Worm (Caenorhabditis elegans): ENCODE data around the gene sec-3.

The sec-3 gene

DNA sequence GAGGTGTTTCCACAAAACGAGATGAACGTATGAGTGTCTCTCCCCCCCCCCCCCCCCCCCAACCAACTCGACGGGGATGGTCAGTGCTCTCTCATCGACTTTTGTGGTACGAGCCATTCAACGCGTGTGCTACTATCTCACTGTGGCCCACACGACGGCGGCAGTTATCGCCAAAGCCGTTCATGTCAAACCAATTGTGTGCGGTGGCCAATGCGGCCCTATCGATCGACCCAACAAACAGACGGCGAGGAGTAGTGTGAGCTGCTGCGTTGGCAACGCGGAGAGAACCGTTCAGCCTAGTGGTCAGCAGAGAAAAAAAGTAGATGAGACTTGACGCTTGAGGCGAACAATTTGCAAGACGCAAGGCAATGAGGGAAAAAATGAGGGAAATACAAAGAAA lies 3.2 kb upstream of the sec-3 start (continued):
- TF ChIP-seq lir-3 (tag; optimal IDR thresholded peaks at IDR 0.05), result no peak
- TF ChIP-seq dpl-1 (GFP tag; optimal IDR thresholded peaks at IDR 0.05), result no peak
- peak; percentile 39 for TF ChIP-seq mxl-3 (GFP tag; optimal IDR thresholded peaks at IDR 0.05)
- TF ChIP-seq gei-8 (GFP tag; optimal IDR thresholded peaks at IDR 0.05), result no peak
- no peak for TF ChIP-seq lin-15B (tag; optimal IDR thresholded peaks at IDR 0.05)
- no peak for TF ChIP-seq Y48G9A.11 (GFP tag; IDR thresholded peaks at IDR 0.05)
- TF ChIP-seq Y105C5A.15 (GFP tag; IDR thresholded peaks at IDR 0.05), result no peak
- TF ChIP-seq Y75B8A.6 (GFP tag; IDR thresholded peaks at IDR 0.05), result no peak
- TF ChIP-seq daf-12 (tag; optimal IDR thresholded peaks at IDR 0.05), result no peak
- TF ChIP-seq ceh-32 (tag; optimal IDR thresholded peaks at IDR 0.05; ENCODE audit: poor library complexity), result no peak
- 0 out of 2 replicates have a peak, but pooled peaks have one; percentile 7 for TF ChIP-seq php-3 (GFP tag; IDR thresholded peaks at IDR 0.05)
- TF ChIP-seq unc-62 (GFP tag; optimal IDR thresholded peaks at IDR 0.05 in 1 of 2), result no peak
- no peak for TF ChIP-seq unc-62 (tag; optimal IDR thresholded peaks at IDR 0.05)
- no peak for TF ChIP-seq ceh-62 (tag; optimal IDR thresholded peaks at IDR 0.05)
- TF ChIP-seq madf-5 (GFP tag; IDR thresholded peaks at IDR 0.05), result no peak
- no peak for TF ChIP-seq ceh-44 (GFP tag; IDR thresholded peaks at IDR 0.05)
- peak; percentile 35 for TF ChIP-seq nhr-6 (tag; optimal IDR thresholded peaks at IDR 0.05)
- TF ChIP-seq lin-39 (tag; optimal IDR thresholded peaks at IDR 0.05), result no peak
- no peak for TF ChIP-seq tag-97 (GFP tag; IDR thresholded peaks at IDR 0.05)
- TF ChIP-seq nhr-237 (tag; optimal IDR thresholded peaks at IDR 0.05), result no peak
- TF ChIP-seq daf-16 (GFP tag; optimal IDR thresholded peaks at IDR 0.05), result no peak
- TF ChIP-seq daf-16 (tag; optimal IDR thresholded peaks at IDR 0.05), result peak; percentile 5
- peak; percentile 42 for TF ChIP-seq mep-1 (tag; optimal IDR thresholded peaks at IDR 0.05)
- no peak for TF ChIP-seq nhr-41 (GFP tag; IDR thresholded peaks at IDR 0.05)
- TF ChIP-seq unc-130 (GFP tag; optimal IDR thresholded peaks at IDR 0.05), result no peak
- no peak for TF ChIP-seq ceh-82 (tag; optimal IDR thresholded peaks at IDR 0.05)

DNA sequence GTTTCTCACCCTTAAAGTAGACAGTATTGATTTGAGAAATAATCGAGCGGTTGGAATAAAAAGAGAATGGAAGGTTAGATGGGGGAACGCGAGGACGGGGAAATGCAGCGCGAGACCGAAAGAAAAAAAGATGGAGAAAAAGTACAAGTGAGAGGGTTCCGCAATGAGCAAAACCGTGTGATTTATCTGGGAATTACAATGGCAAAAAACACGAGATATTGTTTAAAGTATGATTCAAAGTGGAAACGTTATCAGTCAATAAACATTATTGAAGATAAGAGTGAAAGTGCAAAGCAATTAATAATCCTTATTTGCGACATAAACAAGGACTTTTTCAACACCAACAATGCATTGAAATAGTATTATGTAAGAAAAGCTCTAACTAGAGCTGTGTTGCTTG lies 2.5 kb upstream of the sec-3 start, which contains the start of gene ztf-13:
TSS of gene ztf-13 (minus strand) at position 11 of the 400 bp plus-strand sequence.
- TF ChIP-seq F37D6.2 (tag; optimal IDR thresholded peaks at IDR 0.05) (no peak), R02D3.7 (tag; optimal IDR thresholded peaks at IDR 0.05) (no peak), F26F4.8 (GFP tag; conservative IDR thresholded peaks at IDR 0.05) (no peak), lin-15B (tag; optimal IDR thresholded peaks at IDR 0.05) (no peak), nhr-41 (GFP tag; IDR thresholded peaks at IDR 0.05) (no peak), snpc-4 (tag; optimal IDR thresholded peaks at IDR 0.05) (no peak), nhr-28 (tag; optimal IDR thresholded peaks at IDR 0.05) (peak; percentile 67), nhr-77 (tag; optimal IDR thresholded peaks at IDR 0.05) (peak; percentile 90), madf-5 (GFP tag; IDR thresholded peaks at IDR 0.05) (no peak), nhr-76 (tag; optimal IDR thresholded peaks at IDR 0.05) (no peak), T20F7.1 (GFP tag; optimal IDR thresholded peaks at IDR 0.05) (peak; percentile 42), ztf-11 (tag; optimal IDR thresholded peaks at IDR 0.05) (no peak), ceh-32 (tag; optimal IDR thresholded peaks at IDR 0.05; ENCODE audit: poor library complexity) (no peak), T26A8.4 (GFP tag; IDR thresholded peaks at IDR 0.05) (no peak), aha-1 (tag) (peak; percentile 67), lir-3 (tag; optimal IDR thresholded peaks at IDR 0.05) (no peak), nhr-42 (GFP tag; IDR thresholded peaks at IDR 0.05) (no peak), nhr-11 (tag; optimal IDR thresholded peaks at IDR 0.05) (no peak), daf-16 (GFP tag; optimal IDR thresholded peaks at IDR 0.05) (no peak), daf-16 (tag; optimal IDR thresholded peaks at IDR 0.05) (peak; percentile 99), dve-1 (tag; optimal IDR thresholded peaks at IDR 0.05; ENCODE audit: insufficient read depth) (peak; percentile 86), ctbp-1 (GFP tag; IDR thresholded peaks at IDR 0.05) (no peak), aly-2 (tag; optimal IDR thresholded peaks at IDR 0.05) (no peak), dmd-9 (GFP tag; IDR thresholded peaks at IDR 0.05) (no peak), unc-62 (GFP tag; optimal IDR thresholded peaks at IDR 0.05 in 1 of 2) (peak in 1 of 2 experiments; percentile 79), unc-62 (tag; optimal IDR thresholded peaks at IDR 0.05) (no peak), zip-2 (tag; optimal IDR thresholded peaks at IDR 0.05) (no peak), ceh-62 (tag; optimal IDR thresholded peaks at IDR 0.05) (no peak), ces-1 (GFP tag; optimal IDR thresholded peaks at IDR 0.05) (no peak), zag-1 (tag; optimal IDR thresholded peaks at IDR 0.05) (no peak), pha-4 (GFP tag; IDR thresholded peaks at IDR 0.05) (no peak), pha-4 (tag; optimal IDR thresholded peaks at IDR 0.05) (no peak), Y5F2A.4 (GFP tag; optimal IDR thresholded peaks at IDR 0.05) (no peak), nhr-10 (tag; optimal IDR thresholded peaks at IDR 0.05) (no peak), unc-130 (GFP tag; optimal IDR thresholded peaks at IDR 0.05) (no peak), jun-1 (tag; optimal IDR thresholded peaks at IDR 0.05) (no peak), spr-1 (tag; optimal IDR thresholded peaks at IDR 0.05) (no peak), F10B5.3 (tag; optimal IDR thresholded peaks at IDR 0.05) (no peak)

Measured in whole organism, L4 larva.